Worm (Caenorhabditis elegans) whole organism, L4/young adult: ENCODE results near the gene srz-99.

Source experiments
- W03F9.2 ChIP-seq: fragments of 150-350 bp; optimal IDR thresholded peaks from 2 replicates; lab custom pipeline; 2014; ENCODE audit warnings: missing biosample characterization, missing genetic modification characterization
- dao-5 ChIP-seq: sonication (generic microtip); optimal IDR thresholded peaks from 2 replicates; lab custom pipeline; 2016; ENCODE audit warnings: missing genotype, missing genetic modification characterization, moderate library complexity, missing compliant biosample characterization
- him-1 ChIP-seq: sonication (generic microtip); optimal IDR thresholded peaks from 2 replicates; lab custom pipeline; 2016; ENCODE audit warnings: missing genotype, missing genetic modification reagents, missing genetic modification characterization, missing compliant biosample characterization

srz-99 gene

ce11 chrV:16747031-16747672 is 17.1 kb downstream of the srz-99 start, which contains the start of gene dkf-2:
TSS of gene dkf-2 (plus strand) at chrV:16747622.
- no peak for TF ChIP-seq dao-5 (tag; lab: Kevin White, UChicago)

- no peak for TF ChIP-seq him-1 (tag; lab: Kevin White, UChicago)
Observed at ce11 chrV:16749473-16749872, 19.4 kb downstream of the srz-99 start.

ce11 chrV:16752089-16753030 is 22.3 kb downstream of the srz-99 start:
- TF ChIP-seq dao-5 (tag; lab: Kevin White, UChicago) (no peak), W03F9.2 (tag; lab: Kevin White, UChicago) (no peak), him-1 (tag; lab: Kevin White, UChicago) (no peak)

- TF ChIP-seq W03F9.2 (tag; lab: Kevin White, UChicago) (no peak), him-1 (tag; lab: Kevin White, UChicago) (no peak), dao-5 (tag; lab: Kevin White, UChicago) (no peak)
Observed at ce11 chrV:16756166-16756565, 26.1 kb downstream of the srz-99 start.

ce11 chrV:16759937-16760336 is 29.9 kb downstream of the srz-99 start:
- no peak for TF ChIP-seq him-1 (tag; lab: Kevin White, UChicago)

ce11 chrV:16774428-16774827 is 44.4 kb downstream of the srz-99 start:
- TF ChIP-seq him-1 (tag; lab: Kevin White, UChicago) (no peak), W03F9.2 (tag; lab: Kevin White, UChicago) (no peak), dao-5 (tag; lab: Kevin White, UChicago) (no peak)

- TF ChIP-seq W03F9.2 (tag; lab: Kevin White, UChicago) (no peak), him-1 (tag; lab: Kevin White, UChicago) (no peak), dao-5 (tag; lab: Kevin White, UChicago) (no peak)
Observed at ce11 chrV:16778540-16779280, 48.6 kb downstream of the srz-99 start.

ce11 chrV:16779281-16779597 is 49.2 kb downstream of the srz-99 start:
- TF ChIP-seq dao-5 (tag; lab: Kevin White, UChicago) (no peak), W03F9.2 (tag; lab: Kevin White, UChicago) (no peak), him-1 (tag; lab: Kevin White, UChicago) (no peak)

ce11 chrV:16779971-16780370 is 49.9 kb downstream of the srz-99 start:
- no peak for TF ChIP-seq W03F9.2 (tag; lab: Kevin White, UChicago)
- no peak for TF ChIP-seq him-1 (tag; lab: Kevin White, UChicago)
- TF ChIP-seq dao-5 (tag; lab: Kevin White, UChicago) = no peak

ce11 chrV:16780554-16780953 is 50.5 kb downstream of the srz-99 start:
- TF ChIP-seq dao-5 (tag; lab: Kevin White, UChicago) (no peak), W03F9.2 (tag; lab: Kevin White, UChicago) (no peak), him-1 (tag; lab: Kevin White, UChicago) (no peak)
